Worm (Caenorhabditis elegans) whole organism, late embryonic: ENCODE results near the gene Y45F3A.4.

ENCODE experiments used
- C38D4.7 ChIP-seq: fragments of 200-800 bp; sonication (Bioruptor generic); optimal IDR thresholded peaks from 2 replicates; lab custom pipeline; 2018; ENCODE audit warnings: mild to moderate bottlenecking, missing genetic modification characterization, moderate library complexity, missing compliant biosample characterization
- ama-1 ChIP-seq: fragments of 150-350 bp; optimal IDR thresholded peaks from 2 replicates; lab custom pipeline; 2014
- ceh-2 ChIP-seq: sonication (generic microtip); optimal IDR thresholded peaks from 2 replicates; lab custom pipeline; 2016; ENCODE audit warnings: missing genotype, missing genetic modification characterization, missing compliant biosample characterization
- ceh-24 ChIP-seq: sonication (generic microtip); optimal IDR thresholded peaks from 2 replicates; lab custom pipeline; 2016; ENCODE audit warnings: mild to moderate bottlenecking, missing genetic modification characterization, missing compliant biosample characterization
- ceh-30 ChIP-seq: fragments of 150-350 bp; optimal IDR thresholded peaks from 2 replicates; lab custom pipeline; 2014; ENCODE audit warnings: missing biosample characterization, missing genetic modification characterization
- ceh-31 ChIP-seq: sonication (generic microtip); optimal IDR thresholded peaks from 2 replicates; lab custom pipeline; 2016; ENCODE audit warnings: missing genetic modification characterization, missing compliant biosample characterization
- ceh-48 ChIP-seq: sonication (generic microtip); optimal IDR thresholded peaks from 2 replicates; lab custom pipeline; 2016; ENCODE audit warnings: missing genetic modification characterization, inconsistent platforms, missing compliant biosample characterization
- ceh-9 ChIP-seq: sonication (generic microtip); optimal IDR thresholded peaks from 2 replicates; lab custom pipeline; 2016; ENCODE audit warnings: mild to moderate bottlenecking, missing genetic modification characterization, inconsistent platforms, missing compliant biosample characterization
- dmd-4 ChIP-seq: sonication (generic microtip); optimal IDR thresholded peaks from 2 replicates; lab custom pipeline; 2016; ENCODE audit warnings: borderline replicate concordance, missing genetic modification characterization, missing compliant biosample characterization
- ets-4 ChIP-seq: sonication (generic microtip); optimal IDR thresholded peaks from 2 replicates; lab custom pipeline; 2016; ENCODE audit warnings: missing genetic modification characterization, missing compliant biosample characterization
- eyg-1 ChIP-seq: sonication (generic microtip); optimal IDR thresholded peaks from 2 replicates; lab custom pipeline; 2016; ENCODE audit warnings: missing genotype, missing genetic modification characterization, missing compliant biosample characterization
- fkh-10 ChIP-seq: fragments of 150-350 bp; optimal IDR thresholded peaks from 2 replicates; lab custom pipeline; 2014; ENCODE audit warnings: missing biosample characterization, missing genetic modification reagents, missing genetic modification characterization
- gmeb-2 ChIP-seq: sonication (generic microtip); optimal IDR thresholded peaks from 2 replicates; lab custom pipeline; 2016; ENCODE audit warnings: missing genetic modification characterization, inconsistent platforms, missing compliant biosample characterization
- hlh-13 ChIP-seq: fragments of 200-800 bp; sonication (Bioruptor generic); optimal IDR thresholded peaks from 2 replicates; lab custom pipeline; 2018; ENCODE audit warnings: mild to moderate bottlenecking, missing genetic modification characterization, missing compliant biosample characterization
- hlh-8 ChIP-seq: sonication (generic microtip); optimal IDR thresholded peaks from 2 replicates; lab custom pipeline; 2016; ENCODE audit warnings: missing genotype, missing genetic modification characterization, missing compliant biosample characterization
- lim-6 ChIP-seq: sonication (generic microtip); optimal IDR thresholded peaks from 2 replicates; lab custom pipeline; 2016; ENCODE audit warnings: missing genetic modification characterization, missing compliant biosample characterization
- nhr-11 ChIP-seq: fragments of 150-350 bp; optimal IDR thresholded peaks from 2 replicates; lab custom pipeline; 2014; ENCODE audit warnings: missing biosample characterization, missing genetic modification characterization
- npax-4 ChIP-seq: sonication (generic microtip); optimal IDR thresholded peaks from 2 replicates; lab custom pipeline; 2016; ENCODE audit warnings: missing genetic modification characterization, missing compliant biosample characterization
- pha-4 ChIP-seq: fragments of 150-350 bp; optimal IDR thresholded peaks from 2 replicates; lab custom pipeline; 2018; ENCODE audit warnings: missing biosample characterization, missing genetic modification reagents, missing genetic modification characterization
- pqm-1 ChIP-seq: sonication (generic microtip); optimal IDR thresholded peaks from 2 replicates; lab custom pipeline; 2016; ENCODE audit warnings: missing genetic modification characterization, missing compliant biosample characterization
- sox-2 ChIP-seq: fragments of 200-800 bp; sonication (Bioruptor generic); IDR thresholded peaks from 2 replicates; pipeline ENCODE4 v1.3.6; 2022; ENCODE audit warnings: missing genetic modification reagents, missing genetic modification characterization, missing compliant biosample characterization
- sox-4 ChIP-seq: sonication (generic microtip); optimal IDR thresholded peaks from 2 replicates; lab custom pipeline; 2017; ENCODE audit warnings: mild to moderate bottlenecking, missing genetic modification characterization, inconsistent platforms, missing compliant biosample characterization
- syd-9 ChIP-seq: sonication (generic microtip); optimal IDR thresholded peaks from 2 replicates; lab custom pipeline; 2016; ENCODE audit warnings: mild to moderate bottlenecking, missing genetic modification characterization, moderate library complexity, missing compliant biosample characterization
- tbx-7 ChIP-seq: sonication (generic microtip); optimal IDR thresholded peaks from 2 replicates; lab custom pipeline; 2016; ENCODE audit warnings: missing genotype, missing genetic modification characterization, missing compliant biosample characterization
- ttx-3 ChIP-seq: sonication (generic microtip); optimal IDR thresholded peaks from 2 replicates; lab custom pipeline; 2016; ENCODE audit warnings: missing genetic modification reagents, missing genetic modification characterization, missing compliant biosample characterization
- unc-42 ChIP-seq: sonication (generic microtip); optimal IDR thresholded peaks from 2 replicates; lab custom pipeline; 2016; ENCODE audit warnings: missing genotype, missing genetic modification characterization, missing compliant biosample characterization
- unc-86 ChIP-seq: sonication (generic microtip); optimal IDR thresholded peaks from 2 replicates; lab custom pipeline; 2016; ENCODE audit warnings: missing genetic modification characterization, missing compliant biosample characterization

The Y45F3A.4 gene

ce11 chrIII:10524823-10525222, 50.4 kb downstream of the Y45F3A.4 start:
- TF ChIP-seq ceh-9 (no peak), ama-1 (lab: Kevin White, UChicago) (no peak), eyg-1 (tag; lab: Kevin White, UChicago) (no peak), dmd-4 (tag; lab: Kevin White, UChicago) (no peak), C38D4.7 (no peak), syd-9 (tag; lab: Kevin White, UChicago) (no peak), nhr-11 (no peak), unc-42 (tag; lab: Kevin White, UChicago) (no peak), npax-4 (tag; lab: Kevin White, UChicago) (no peak)
- TF ChIP-seq, all 69 proteins: peak for 0

DNA sequence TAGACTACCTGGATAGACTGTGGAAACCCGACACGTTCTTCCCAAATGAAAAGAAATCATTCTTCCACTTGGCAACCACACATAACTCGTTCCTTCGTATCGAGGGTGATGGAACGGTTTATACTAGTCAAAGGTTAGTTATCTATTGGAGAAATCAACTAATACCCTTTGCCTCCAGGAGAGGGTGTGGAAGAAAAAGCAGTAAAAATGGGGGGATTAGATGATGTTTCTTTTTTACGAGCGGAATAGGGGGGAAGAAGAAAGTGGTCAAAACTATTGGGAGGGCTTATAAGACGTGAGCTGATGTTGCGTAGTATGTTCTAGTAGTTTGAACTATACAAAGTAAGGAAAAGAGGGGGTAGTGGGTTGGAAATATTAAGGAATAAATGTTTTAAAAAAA, 52.2 kb downstream of the Y45F3A.4 start:
- TF ChIP-seq ets-4 (tag; lab: Kevin White, UChicago) (no peak), gmeb-2 (tag; lab: Kevin White, UChicago) (no peak), pqm-1 (tag; lab: Kevin White, UChicago) (no peak), eyg-1 (tag; lab: Kevin White, UChicago) (no peak), ceh-2 (tag; lab: Kevin White, UChicago) (no peak), ceh-30 (tag; lab: Kevin White, UChicago) (no peak), sox-2 (GFP tag; lab: Robert Waterston, UW) (no peak), pha-4 (no peak), ceh-48 (no peak), ceh-31 (tag; lab: Kevin White, UChicago) (no peak), ceh-24 (tag; lab: Kevin White, UChicago) (no peak), fkh-10 (GFP tag; lab: Kevin White, UChicago) (no peak), unc-86 (tag; lab: Kevin White, UChicago) (no peak), sox-4 (no peak), ttx-3 (no peak), hlh-8 (no peak), tbx-7 (no peak), hlh-13 (no peak), lim-6 (no peak)
- TF ChIP-seq, all 69 proteins: peak for 0
